Worm (Caenorhabditis elegans) whole organism, L4 larva: Measurements from ENCODE around the gene R07C12.3.

Experiments
- aha-1 ChIP-seq: fragments of 150-350 bp; peaks from one replicate; lab custom pipeline; 2014; ENCODE audit warnings: missing biosample characterization, missing genetic modification characterization
- dmd-6 ChIP-seq: fragments of 200-800 bp; sonication (Bioruptor generic); IDR thresholded peaks from 2 replicates; pipeline ENCODE4 v1.3.6; 2022; ENCODE audit warnings: missing genetic modification reagents, missing genetic modification characterization, missing compliant biosample characterization
- snpc-4 ChIP-seq: fragments of 150-350 bp; optimal IDR thresholded peaks from 2 replicates; lab custom pipeline; 2014; ENCODE audit warnings: missing biosample characterization, missing genetic modification characterization

- TF ChIP-seq dmd-6 (GFP tag; lab: Robert Waterston, UW) = no peak
- TF ChIP-seq snpc-4 (tag; lab: Kevin White, UChicago) = no peak
- no peak for TF ChIP-seq aha-1 (tag; lab: Kevin White, UChicago)
Observed at ce11 chrIV:4164392-4164791, 19.5 kb downstream of the R07C12.3 start, which contains the start of gene scrm-8.
